Fruit fly (Drosophila melanogaster) Kc167 (cell line): ENCODE results near the gene Spt3.

ENCODE experiments used
- Myc ChIP-seq: fragments of >200 bp; optimal IDR thresholded peaks from 2 replicates; lab custom pipeline; 2017; ENCODE audit warnings: missing external identifiers
- h ChIP-seq: fragments of >200 bp; optimal IDR thresholded peaks from 3 replicates; lab custom pipeline; 2018; ENCODE audit warnings: missing external identifiers
- insv ChIP-seq: fragments of >200 bp; optimal IDR thresholded peaks from 3 replicates; lab custom pipeline; 2018; ENCODE audit warnings: missing external identifiers
- psq ChIP-seq: fragments of >200 bp; optimal IDR thresholded peaks from 2 replicates; lab custom pipeline; 2017; ENCODE audit warnings: missing external identifiers
- ttk ChIP-seq: sonication (Bioruptor generic); optimal IDR thresholded peaks from 2 replicates; lab custom pipeline; 2017; ENCODE audit warnings: missing external identifiers

DNA sequence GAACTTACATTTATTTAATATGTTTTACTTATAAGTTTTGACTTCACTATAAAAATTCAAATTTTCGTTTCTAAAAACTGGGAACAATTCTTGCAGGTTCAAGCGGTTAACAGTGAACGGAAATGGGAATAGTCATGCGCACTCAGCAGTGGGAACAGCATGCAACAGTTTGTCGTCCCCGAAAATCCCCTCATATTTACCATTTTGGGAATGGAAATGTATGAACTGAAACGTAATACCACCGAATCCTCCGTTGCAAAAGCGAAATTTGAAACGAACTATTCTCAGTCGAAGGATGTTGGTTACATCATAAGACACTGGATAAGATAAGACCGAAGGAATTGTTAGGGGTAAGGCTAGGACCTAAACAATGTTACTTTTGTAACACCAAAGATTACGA is 4.0 kb downstream of the Spt3 start:
- TF ChIP-seq insv (lab: Kevin White, UChicago) (no peak), psq (lab: Kevin White, UChicago) (no peak), ttk (no peak), Myc (lab: Kevin White, UChicago) (no peak), h (lab: Kevin White, UChicago) (no peak)
